Fruit fly (Drosophila melanogaster): ENCODE results near the gene Cyp313a3.

DNA sequence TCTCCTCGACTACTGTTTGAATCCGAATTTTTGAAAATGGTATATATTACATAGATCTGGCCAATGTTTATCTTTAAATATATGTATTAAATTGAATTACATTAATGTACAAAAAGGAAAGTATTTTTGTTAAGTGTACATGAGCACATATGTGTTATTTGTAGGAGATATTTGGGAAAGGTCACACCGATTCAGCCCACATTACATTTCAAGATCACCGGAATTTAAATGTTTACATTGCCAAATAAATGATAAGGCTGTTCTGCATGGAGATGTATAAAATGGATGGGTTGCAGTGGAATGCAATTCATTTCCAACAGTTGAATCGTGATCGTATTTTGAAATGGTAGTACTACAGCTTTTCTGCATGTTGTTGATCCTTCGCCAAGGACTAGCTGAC lies 10.0 kb downstream of the Cyp313a3 start, which contains the start of gene CG3916:
- TF ChIP-seq Pif1A (GFP tag; optimal IDR thresholded peaks at IDR 0.05) = no peak
- no peak for TF ChIP-seq gl (tag; optimal IDR thresholded peaks at IDR 0.05)
- no peak for TF ChIP-seq fd96Ca (GFP tag; IDR thresholded peaks at IDR 0.05)
- TF ChIP-seq CG13204 (GFP tag; optimal IDR thresholded peaks at IDR 0.05) = no peak
- no peak for TF ChIP-seq CG10348 (GFP tag; IDR thresholded peaks at IDR 0.05)
- no peak for TF ChIP-seq CG12605 (GFP tag; IDR thresholded peaks at IDR 0.05)
- TF ChIP-seq CG14655 (GFP tag; optimal IDR thresholded peaks at IDR 0.05) = no peak
- no peak for TF ChIP-seq EcR (GFP tag; optimal IDR thresholded peaks at IDR 0.05)
